Worm (Caenorhabditis elegans): ENCODE data around the gene rtfo-1.

The rtfo-1 gene

DNA sequence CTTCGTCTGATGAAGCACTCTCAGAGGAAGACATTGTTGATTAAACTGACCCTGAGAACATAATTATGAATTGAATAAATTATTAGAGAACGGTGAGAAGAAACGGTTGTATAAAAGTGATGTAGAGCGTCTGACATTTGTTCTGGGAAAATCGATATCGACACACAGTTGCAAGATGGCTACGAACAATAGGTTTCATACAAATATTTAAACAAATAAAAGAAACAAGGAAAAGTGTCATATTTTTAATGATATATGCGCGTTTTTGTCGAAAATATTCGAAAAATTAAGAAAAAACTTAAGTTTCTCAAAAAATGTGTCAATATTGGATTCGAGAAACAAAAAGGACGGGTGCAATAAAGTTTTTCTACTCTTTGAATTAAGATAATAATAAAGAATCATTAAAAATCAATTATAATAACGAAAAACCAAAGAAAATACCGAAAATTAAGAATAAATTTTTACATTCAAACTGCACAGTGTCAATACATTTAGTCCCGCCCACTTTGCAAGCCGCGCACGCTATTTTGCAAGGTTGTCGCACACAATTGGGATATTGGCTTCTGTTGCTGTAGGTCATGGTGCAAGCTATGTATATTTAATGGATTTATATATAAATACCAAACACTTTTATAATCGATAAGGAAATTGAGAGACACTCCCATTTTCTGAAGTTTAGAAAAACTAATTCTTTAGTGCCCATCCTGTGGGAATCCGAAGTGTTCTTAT, at the start of gene rtfo-1:
rtfo-1 (minus strand) TSS at position 51 of the 729 bp plus-strand sequence.
- no peak for TF ChIP-seq unc-62 (GFP tag; optimal IDR thresholded peaks at IDR 0.05)

DNA sequence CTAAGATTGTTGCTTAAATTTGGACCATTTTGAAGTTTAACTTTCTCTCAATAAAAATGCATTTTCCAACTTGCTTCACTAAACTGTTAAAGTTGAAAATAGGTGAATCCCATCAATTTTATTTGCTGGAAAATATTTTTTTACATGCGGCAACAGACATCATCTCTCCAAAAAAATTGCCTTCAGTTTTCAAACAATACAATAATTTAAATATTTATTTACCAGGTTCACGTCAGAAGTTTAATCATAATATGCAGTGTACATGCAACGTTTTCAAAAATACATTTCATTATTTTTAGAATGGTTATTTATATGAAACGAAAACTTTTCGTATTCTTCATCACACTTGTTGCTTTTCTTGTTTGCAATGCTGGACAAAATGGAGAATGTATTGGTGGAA, 48.5 kb upstream of the rtfo-1 start, which contains the start of gene T06E4.5:
T06E4.5 (plus strand) TSS at position 301 of the 400 bp plus-strand sequence.
- no peak for TF ChIP-seq unc-62 (GFP tag; optimal IDR thresholded peaks at IDR 0.05)

DNA sequence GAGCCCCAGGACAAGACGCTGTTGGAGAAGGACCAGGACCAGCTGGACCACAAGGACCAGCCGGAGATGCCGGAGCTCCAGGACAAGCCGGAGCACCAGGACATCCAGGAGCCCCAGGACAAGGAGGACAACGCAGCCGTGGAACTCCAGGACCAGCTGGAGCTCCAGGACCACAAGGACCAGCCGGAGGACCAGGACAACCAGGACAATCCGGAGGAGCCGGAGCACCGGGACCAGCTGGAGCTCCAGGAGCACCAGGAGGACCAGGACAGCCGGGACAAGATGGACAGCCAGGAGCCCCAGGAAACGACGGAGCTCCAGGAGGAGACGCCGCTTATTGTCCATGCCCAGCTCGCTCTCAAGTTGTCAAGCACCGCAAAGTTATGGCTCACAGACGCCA, 48.1 kb upstream of the rtfo-1 start:
- TF ChIP-seq unc-62 (GFP tag; optimal IDR thresholded peaks at IDR 0.05): no peak

DNA sequence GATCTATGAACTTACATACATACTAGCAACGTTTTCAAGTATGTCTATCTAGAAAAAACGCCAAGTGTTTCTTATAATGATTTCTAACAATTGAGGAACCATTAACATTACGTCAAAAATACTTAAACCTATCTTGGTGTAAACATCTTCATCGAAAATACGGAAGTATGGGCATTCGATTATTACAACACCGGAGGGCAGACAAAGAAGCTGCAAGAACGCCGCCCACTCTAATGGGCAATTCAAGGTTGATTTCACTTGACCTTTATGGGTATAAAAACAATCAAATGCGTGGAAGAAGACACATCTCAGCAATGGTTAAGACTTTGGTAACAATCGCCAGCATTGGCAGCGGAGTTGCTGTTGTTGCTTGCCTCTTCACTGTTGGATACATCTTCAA, 47.2 kb upstream of the rtfo-1 start, which contains the start of gene col-146:
col-146 (plus strand) TSS at position 301 of the 400 bp plus-strand sequence.
- TF ChIP-seq unc-62 (GFP tag; optimal IDR thresholded peaks at IDR 0.05): no peak

- TF ChIP-seq unc-62 (GFP tag; optimal IDR thresholded peaks at IDR 0.05): no peak
Observed at ce11 chrV:9629114-9629513, 46.7 kb upstream of the rtfo-1 start, which contains the start of gene idpc-3. Gene idpc-3 (minus strand): TSS chrV:9629214.

DNA sequence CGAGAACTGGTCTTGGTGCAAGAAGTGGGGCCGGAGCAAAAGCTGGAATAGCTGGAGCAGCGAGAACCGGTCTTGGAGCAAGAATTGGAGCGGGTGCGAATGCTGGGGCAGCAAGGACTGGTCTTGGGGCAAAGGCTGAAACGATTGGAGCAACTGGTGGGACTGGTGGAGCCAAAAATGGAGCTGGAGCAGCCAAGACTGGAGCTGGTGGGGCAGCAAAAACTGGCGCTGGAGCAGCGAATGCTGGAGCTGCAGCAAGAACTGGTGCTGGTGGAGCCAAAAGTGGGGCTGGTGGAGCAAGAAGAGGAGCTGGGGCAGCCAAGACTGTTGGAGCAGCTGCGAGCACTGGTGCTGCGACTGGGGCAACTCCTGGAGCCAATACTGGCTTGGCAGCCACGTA, 46.2 kb upstream of the rtfo-1 start:
- no peak for TF ChIP-seq unc-62 (GFP tag; optimal IDR thresholded peaks at IDR 0.05)

- no peak for TF ChIP-seq unc-62 (GFP tag; optimal IDR thresholded peaks at IDR 0.05)
Observed at ce11 chrV:9625604-9626446, 43.4 kb upstream of the rtfo-1 start, which contains the start of gene T06E4.7. Gene T06E4.7 (plus strand): TSS chrV:9626396.

ce11 chrV:9625122-9625521, 42.7 kb upstream of the rtfo-1 start, which contains the start of gene idpc-4:
Gene idpc-4 (plus strand): TSS chrV:9625422.
- no peak for TF ChIP-seq unc-62 (GFP tag; optimal IDR thresholded peaks at IDR 0.05)

- TF ChIP-seq unc-62 (GFP tag; optimal IDR thresholded peaks at IDR 0.05): no peak
Observed at ce11 chrV:9622834-9623233, 40.4 kb upstream of the rtfo-1 start, which contains the start of gene idpc-5. Gene idpc-5 (minus strand): TSS chrV:9622934.

ce11 chrV:9621437-9621836, 39.0 kb upstream of the rtfo-1 start:
- TF ChIP-seq unc-62 (GFP tag; optimal IDR thresholded peaks at IDR 0.05): no peak

- TF ChIP-seq unc-62 (GFP tag; optimal IDR thresholded peaks at IDR 0.05): no peak
Observed at ce11 chrV:9620417-9620816, 38.0 kb upstream of the rtfo-1 start.

- TF ChIP-seq unc-62 (GFP tag; optimal IDR thresholded peaks at IDR 0.05): no peak
Observed at ce11 chrV:9619850-9620249, 37.4 kb upstream of the rtfo-1 start, which contains the start of gene idpc-6. Gene idpc-6 (plus strand): TSS chrV:9620150.

- no peak for TF ChIP-seq unc-62 (GFP tag; optimal IDR thresholded peaks at IDR 0.05)
Observed at ce11 chrV:9618919-9619318, 36.5 kb upstream of the rtfo-1 start, which contains the start of gene idpc-7. Gene idpc-7 (minus strand): TSS chrV:9619019.

DNA sequence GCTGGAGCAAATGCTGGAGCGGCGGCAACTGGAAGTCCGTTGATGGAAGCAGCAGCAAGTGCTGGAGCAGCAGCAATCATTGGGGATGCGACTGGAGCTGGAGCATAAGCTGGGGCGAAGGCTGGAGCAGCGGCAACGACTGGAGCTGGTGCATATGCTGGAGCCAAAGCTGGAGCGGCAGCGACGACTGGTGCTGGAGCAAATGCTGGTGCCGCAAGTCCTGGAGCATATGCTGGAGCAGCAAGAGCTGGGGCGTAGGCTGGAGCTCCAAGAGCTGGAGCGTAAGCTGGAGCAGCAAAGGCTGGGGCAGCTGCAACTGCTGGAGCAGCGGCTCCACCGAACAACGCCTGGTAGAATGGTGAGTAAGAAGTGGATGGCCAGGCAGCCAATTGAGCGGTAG, 36.0 kb upstream of the rtfo-1 start:
- no peak for TF ChIP-seq unc-62 (GFP tag; optimal IDR thresholded peaks at IDR 0.05)

- TF ChIP-seq unc-62 (GFP tag; optimal IDR thresholded peaks at IDR 0.05): no peak
Observed at ce11 chrV:9616687-9617086, 34.2 kb upstream of the rtfo-1 start.

DNA sequence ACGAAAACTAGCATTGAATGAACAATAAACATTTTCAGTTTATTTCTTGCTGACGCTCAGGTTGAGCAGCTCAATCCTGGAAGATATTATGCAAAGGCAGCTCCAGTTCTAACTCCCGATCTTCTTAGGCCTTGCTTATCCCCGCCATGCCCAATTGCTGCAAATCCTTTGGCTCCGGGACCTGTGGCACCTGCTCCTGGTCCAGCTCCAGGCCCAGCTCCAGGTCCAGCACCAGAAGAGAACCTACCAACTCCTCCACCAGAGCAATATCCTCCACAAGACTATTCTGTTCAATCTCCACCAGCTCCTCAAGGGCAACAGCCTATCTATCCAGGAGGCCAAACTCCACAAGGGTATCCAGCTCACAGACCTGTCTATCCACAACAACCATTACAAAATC, 33.7 kb upstream of the rtfo-1 start:
- no peak for TF ChIP-seq unc-62 (GFP tag; optimal IDR thresholded peaks at IDR 0.05)
